Worm (Caenorhabditis elegans): ENCODE results near the gene mltn-1.

The mltn-1 gene

DNA sequence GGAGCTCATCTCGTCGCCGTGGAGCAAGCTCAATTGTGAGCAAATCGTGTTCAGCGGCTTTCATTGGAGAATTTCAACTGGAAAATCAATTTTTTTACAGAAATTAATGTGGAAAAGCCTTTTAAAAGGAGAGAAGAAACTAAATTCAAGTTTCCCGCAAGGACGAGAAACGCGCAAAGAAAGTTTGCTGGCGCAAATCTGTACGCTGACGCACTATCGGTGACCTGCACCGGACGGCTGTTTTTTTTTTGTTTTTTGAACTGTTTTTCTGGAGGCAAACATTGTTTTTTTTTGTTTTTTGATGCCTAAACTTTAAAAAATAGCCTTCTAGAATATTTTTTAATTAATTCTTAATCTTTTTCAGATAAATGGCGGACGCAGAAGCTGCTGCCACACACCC, 11.9 kb upstream of the mltn-1 start, which contains the start of the genes hpr-17 and F32A11.1 (continued):
- TF ChIP-seq mab-5 (tag; optimal IDR thresholded peaks at IDR 0.05) (peak; percentile 70), lin-13 (GFP tag; optimal IDR thresholded peaks at IDR 0.05) (peak; percentile 80), gmeb-1 (tag; optimal IDR thresholded peaks at IDR 0.05) (peak; percentile 99), ztf-1 (GFP tag; conservative IDR thresholded peaks at IDR 0.05) (no peak), ZK546.5 (tag; optimal IDR thresholded peaks at IDR 0.05) (no peak), lsy-2 (tag; optimal IDR thresholded peaks at IDR 0.05) (peak; percentile 87 to 92), nhr-129 (tag; optimal IDR thresholded peaks at IDR 0.05) (peak; percentile 77), egl-27 (tag; optimal IDR thresholded peaks at IDR 0.05) (peak; percentile 67), sem-4 (tag; optimal IDR thresholded peaks at IDR 0.05) (peak; percentile 49), nhr-6 (tag; optimal IDR thresholded peaks at IDR 0.05) (no peak), lin-39 (tag; optimal IDR thresholded peaks at IDR 0.05) (no peak), ama-1 (optimal IDR thresholded peaks at IDR 0.05) (no peak), Y55F3AM.14 (GFP tag; optimal IDR thresholded peaks at IDR 0.05) (no peak), unc-62 (GFP tag; optimal IDR thresholded peaks at IDR 0.05) (no peak), lin-11 (tag; optimal IDR thresholded peaks at IDR 0.05) (peak; percentile 78), nhr-23 (tag; optimal IDR thresholded peaks at IDR 0.05) (no peak), dmd-4 (tag; optimal IDR thresholded peaks at IDR 0.05) (no peak), zag-1 (tag; optimal IDR thresholded peaks at IDR 0.05) (no peak), nhr-25 (tag; optimal IDR thresholded peaks at IDR 0.05) (peak; percentile 80)

DNA sequence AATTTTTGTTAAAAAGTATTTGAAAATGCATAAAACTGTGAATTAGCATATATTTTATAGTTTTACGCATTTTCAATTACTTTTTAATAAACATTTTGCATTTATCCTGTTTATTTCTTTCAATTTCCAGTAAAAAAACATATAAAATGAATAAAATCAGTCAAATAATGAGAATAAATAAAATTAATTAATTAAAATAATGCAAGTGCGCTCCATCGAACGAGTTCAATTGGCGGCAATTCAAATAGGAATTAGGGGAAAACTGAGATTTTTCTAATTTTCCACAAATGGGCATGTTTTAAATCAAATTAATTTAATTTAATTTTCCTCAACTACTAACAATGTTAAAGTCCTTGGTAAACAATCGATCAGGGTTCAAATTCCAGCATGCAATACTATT, 11.0 kb upstream of the mltn-1 start:
- TF ChIP-seq unc-39 (tag; optimal IDR thresholded peaks at IDR 0.05) (no peak), nhr-11 (tag; optimal IDR thresholded peaks at IDR 0.05) (no peak), sma-3 (GFP tag; optimal IDR thresholded peaks at IDR 0.05) (no peak), lin-39 (tag; optimal IDR thresholded peaks at IDR 0.05) (no peak), mdl-1 (tag; optimal IDR thresholded peaks at IDR 0.05) (no peak), unc-62 (GFP tag; optimal IDR thresholded peaks at IDR 0.05) (no peak), mab-5 (tag; optimal IDR thresholded peaks at IDR 0.05) (no peak), nhr-77 (tag; optimal IDR thresholded peaks at IDR 0.05) (no peak), snpc-4 (tag; optimal IDR thresholded peaks at IDR 0.05) (no peak), egl-27 (tag; optimal IDR thresholded peaks at IDR 0.05) (no peak), ama-1 (optimal IDR thresholded peaks at IDR 0.05) (no peak)

DNA sequence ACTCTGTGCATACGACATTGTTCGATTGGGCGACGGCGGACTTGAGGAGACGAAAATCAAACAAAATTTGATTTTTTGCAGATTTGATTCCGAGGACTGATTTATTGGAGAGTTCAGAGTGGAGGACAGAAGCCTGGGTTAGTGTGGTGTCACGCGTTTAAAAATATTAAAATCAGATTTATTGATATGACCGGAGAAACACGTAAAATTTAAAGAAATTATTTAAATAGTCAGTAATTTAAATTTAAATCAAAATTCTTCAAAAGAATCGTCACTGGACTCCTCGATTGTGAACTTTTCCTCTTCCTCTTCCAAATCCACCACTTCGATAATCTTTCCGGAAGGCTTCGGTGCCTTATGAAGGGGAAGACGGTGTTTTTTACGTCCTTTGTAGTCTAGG, 8.3 kb upstream of the mltn-1 start, which contains the start of gene spe-18:
TSS of gene spe-18 (minus strand) at position 101 of the 400 bp plus-strand sequence.
- TF ChIP-seq ztf-4 (tag; optimal IDR thresholded peaks at IDR 0.05) (no peak), skn-1 (tag; optimal IDR thresholded peaks at IDR 0.05) (no peak), ceh-82 (tag; optimal IDR thresholded peaks at IDR 0.05) (no peak), sma-9 (GFP tag; optimal IDR thresholded peaks at IDR 0.05) (no peak), sma-9 (tag; optimal IDR thresholded peaks at IDR 0.05) (no peak), fos-1 (tag; optimal IDR thresholded peaks at IDR 0.05) (no peak), lin-13 (GFP tag; optimal IDR thresholded peaks at IDR 0.05) (no peak), mab-5 (tag; optimal IDR thresholded peaks at IDR 0.05) (no peak), nhr-11 (tag; optimal IDR thresholded peaks at IDR 0.05) (no peak), nhr-129 (tag; optimal IDR thresholded peaks at IDR 0.05) (no peak), unc-39 (tag; optimal IDR thresholded peaks at IDR 0.05) (no peak), alr-1 (tag; optimal IDR thresholded peaks at IDR 0.05) (no peak), zag-1 (tag; optimal IDR thresholded peaks at IDR 0.05) (no peak)

DNA sequence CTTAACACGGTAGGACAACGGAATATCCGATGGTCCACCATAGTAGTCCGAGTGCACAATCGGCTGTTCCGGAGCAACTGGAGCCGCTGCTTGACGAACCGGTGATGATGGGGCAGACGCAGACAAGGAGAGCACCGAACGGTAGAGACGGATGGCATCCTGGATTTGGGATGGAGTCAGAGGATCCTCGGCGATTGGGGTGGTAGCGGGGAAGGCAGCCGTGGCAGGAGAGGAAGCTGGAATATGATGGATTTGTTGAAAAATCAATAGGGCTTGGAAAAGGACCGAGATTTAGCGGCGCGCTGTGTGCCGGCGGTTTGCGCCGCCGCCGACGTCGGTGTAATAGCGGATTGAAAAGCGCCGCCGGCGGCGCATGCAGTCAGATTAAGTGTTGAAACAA, 7.4 kb upstream of the mltn-1 start:
- TF ChIP-seq nhr-77 (tag; optimal IDR thresholded peaks at IDR 0.05), result no peak

DNA sequence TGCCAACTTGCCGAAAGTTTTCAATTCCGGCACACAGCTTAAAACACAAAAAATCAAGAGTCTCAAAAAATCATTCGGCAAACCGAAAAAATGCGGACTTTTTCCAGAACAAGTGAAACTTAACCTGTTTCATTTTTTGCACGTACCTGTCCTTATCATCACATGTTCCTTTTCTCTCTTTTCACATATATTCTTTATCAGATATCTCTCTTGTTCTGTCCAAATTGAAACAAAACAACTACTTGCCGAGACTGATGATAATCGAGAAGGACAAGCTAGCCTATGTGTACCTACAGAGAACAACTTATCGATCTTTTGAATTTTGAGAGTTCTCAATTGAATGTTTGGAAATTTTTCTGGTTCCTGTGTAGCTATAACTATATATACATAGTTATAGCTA, 4.9 kb upstream of the mltn-1 start:
- TF ChIP-seq mdl-1 (tag; optimal IDR thresholded peaks at IDR 0.05) (no peak), nhr-6 (tag; optimal IDR thresholded peaks at IDR 0.05) (no peak), gmeb-1 (tag; optimal IDR thresholded peaks at IDR 0.05) (no peak), C34F6.9 (tag; optimal IDR thresholded peaks at IDR 0.05) (no peak), nhr-129 (tag; optimal IDR thresholded peaks at IDR 0.05) (no peak), unc-62 (GFP tag; optimal IDR thresholded peaks at IDR 0.05) (no peak), elt-3 (tag; optimal IDR thresholded peaks at IDR 0.05) (no peak), unc-39 (tag; optimal IDR thresholded peaks at IDR 0.05) (no peak), nhr-21 (tag; optimal IDR thresholded peaks at IDR 0.05) (peak; percentile 55), sma-9 (GFP tag; optimal IDR thresholded peaks at IDR 0.05) (peak; percentile 65), sma-9 (tag; optimal IDR thresholded peaks at IDR 0.05) (no peak), ztf-4 (tag; optimal IDR thresholded peaks at IDR 0.05) (no peak), blmp-1 (tag; optimal IDR thresholded peaks at IDR 0.05; ENCODE audit: insufficient read depth) (peak; percentile 73), dmd-4 (tag; optimal IDR thresholded peaks at IDR 0.05) (no peak), nhr-25 (tag; optimal IDR thresholded peaks at IDR 0.05) (no peak), R02D3.7 (tag; optimal IDR thresholded peaks at IDR 0.05) (no peak), snpc-4 (tag; optimal IDR thresholded peaks at IDR 0.05) (no peak), fos-1 (tag; optimal IDR thresholded peaks at IDR 0.05) (no peak), zag-1 (tag; optimal IDR thresholded peaks at IDR 0.05) (no peak), sma-3 (GFP tag; optimal IDR thresholded peaks at IDR 0.05) (peak; percentile 5), mab-5 (tag; optimal IDR thresholded peaks at IDR 0.05) (no peak), elt-1 (tag; optimal IDR thresholded peaks at IDR 0.05) (no peak), crh-2 (tag; optimal IDR thresholded peaks at IDR 0.05) (no peak), mbf-1 (tag; optimal IDR thresholded peaks at IDR 0.05) (no peak), aly-2 (tag; optimal IDR thresholded peaks at IDR 0.05) (no peak), alr-1 (tag; optimal IDR thresholded peaks at IDR 0.05) (no peak), lsy-2 (tag; optimal IDR thresholded peaks at IDR 0.05) (no peak)
